Worm (Caenorhabditis elegans) whole organism, late embryonic: ENCODE results near the gene srxa-19.

Experiments used
- F13H6.1 ChIP-seq: sonication (generic microtip); optimal IDR thresholded peaks from 2 replicates; lab custom pipeline; 2016; ENCODE audit warnings: missing genetic modification characterization, missing compliant biosample characterization
- T23F11.4 ChIP-seq: fragments of 200-800 bp; sonication (Bioruptor generic); optimal IDR thresholded peaks from 2 replicates; lab custom pipeline; 2018; ENCODE audit warnings: mild to moderate bottlenecking, missing genetic modification characterization, missing compliant biosample characterization
- ahr-1 ChIP-seq: sonication (generic microtip); optimal IDR thresholded peaks from 2 replicates; lab custom pipeline; 2016; ENCODE audit warnings: missing genetic modification characterization, missing compliant biosample characterization
- ceh-18 ChIP-seq: sonication (generic microtip); optimal IDR thresholded peaks from 2 replicates; lab custom pipeline; 2016; ENCODE audit warnings: missing genetic modification characterization, missing compliant biosample characterization
- ceh-2 ChIP-seq: sonication (generic microtip); optimal IDR thresholded peaks from 2 replicates; lab custom pipeline; 2016; ENCODE audit warnings: missing genotype, missing genetic modification characterization, missing compliant biosample characterization
- ceh-24 ChIP-seq: sonication (generic microtip); optimal IDR thresholded peaks from 2 replicates; lab custom pipeline; 2016; ENCODE audit warnings: mild to moderate bottlenecking, missing genetic modification characterization, missing compliant biosample characterization
- ceh-34 ChIP-seq: sonication (generic microtip); optimal IDR thresholded peaks from 2 replicates; lab custom pipeline; 2016; ENCODE audit warnings: mild to moderate bottlenecking, missing genetic modification characterization, missing compliant biosample characterization
- ceh-45 ChIP-seq: fragments of 200-800 bp; sonication (Bioruptor generic); IDR thresholded peaks from 2 replicates; pipeline ENCODE4 v1.3.6; 2022; ENCODE audit warnings: missing genetic modification reagents, missing genetic modification characterization, missing compliant biosample characterization
- ceh-48 ChIP-seq: sonication (generic microtip); optimal IDR thresholded peaks from 2 replicates; lab custom pipeline; 2016; ENCODE audit warnings: missing genetic modification characterization, inconsistent platforms, missing compliant biosample characterization
- ceh-6 ChIP-seq: fragments of 200-800 bp; sonication (Bioruptor generic); optimal IDR thresholded peaks from 2 replicates; lab custom pipeline; 2018; ENCODE audit warnings: mild to moderate bottlenecking, missing genetic modification characterization, missing compliant biosample characterization
- che-1 ChIP-seq: sonication (generic microtip); optimal IDR thresholded peaks from 2 replicates; lab custom pipeline; 2016; ENCODE audit warnings: mild to moderate bottlenecking, missing genetic modification characterization, missing compliant biosample characterization
- elt-2 ChIP-seq: sonication (generic microtip); optimal IDR thresholded peaks from 2 replicates; lab custom pipeline; 2016; ENCODE audit warnings: missing genetic modification reagents, missing genetic modification characterization, missing compliant biosample characterization
- ets-4 ChIP-seq: sonication (generic microtip); optimal IDR thresholded peaks from 2 replicates; lab custom pipeline; 2016; ENCODE audit warnings: missing genetic modification characterization, missing compliant biosample characterization
- eyg-1 ChIP-seq: sonication (generic microtip); optimal IDR thresholded peaks from 2 replicates; lab custom pipeline; 2016; ENCODE audit warnings: missing genotype, missing genetic modification characterization, missing compliant biosample characterization
- fax-1 ChIP-seq: sonication (generic microtip); optimal IDR thresholded peaks from 2 replicates; lab custom pipeline; 2016; ENCODE audit warnings: missing genotype, missing genetic modification characterization, missing compliant biosample characterization
- fkh-10 ChIP-seq: fragments of 150-350 bp; optimal IDR thresholded peaks from 2 replicates; lab custom pipeline; 2014; ENCODE audit warnings: missing biosample characterization, missing genetic modification reagents, missing genetic modification characterization
- fkh-6 ChIP-seq: sonication (generic microtip); optimal IDR thresholded peaks from 2 replicates; lab custom pipeline; 2016; ENCODE audit warnings: missing genetic modification characterization, missing compliant biosample characterization
- hlh-6 ChIP-seq: sonication (generic microtip); optimal IDR thresholded peaks from 2 replicates; lab custom pipeline; 2016; ENCODE audit warnings: missing genotype, missing genetic modification characterization, missing compliant biosample characterization
- hlh-8 ChIP-seq: sonication (generic microtip); optimal IDR thresholded peaks from 2 replicates; lab custom pipeline; 2016; ENCODE audit warnings: missing genotype, missing genetic modification characterization, missing compliant biosample characterization
- lin-11 ChIP-seq: fragments of 200-800 bp; sonication (Bioruptor generic); optimal IDR thresholded peaks from 2 replicates; lab custom pipeline; 2018; ENCODE audit warnings: mild to moderate bottlenecking, missing genetic modification characterization, missing compliant biosample characterization
- madf-2 ChIP-seq: sonication (generic microtip); optimal IDR thresholded peaks from 2 replicates; lab custom pipeline; 2017; ENCODE audit warnings: missing genetic modification characterization, missing compliant biosample characterization
- mec-3 ChIP-seq: sonication (generic microtip); optimal IDR thresholded peaks from 2 replicates; lab custom pipeline; 2016; ENCODE audit warnings: borderline replicate concordance, missing genetic modification characterization, missing compliant biosample characterization
- nhr-232 ChIP-seq: sonication (generic microtip); optimal IDR thresholded peaks from 2 replicates; lab custom pipeline; 2016; ENCODE audit warnings: missing genetic modification characterization, missing compliant biosample characterization
- pat-9 ChIP-seq: fragments of 200-800 bp; sonication (Bioruptor generic); optimal IDR thresholded peaks from 2 replicates; lab custom pipeline; 2018; ENCODE audit warnings: mild to moderate bottlenecking, missing genetic modification characterization, moderate library complexity, missing compliant biosample characterization
- ref-2 ChIP-seq: sonication (generic microtip); optimal IDR thresholded peaks from 2 replicates; lab custom pipeline; 2016; ENCODE audit warnings: missing genetic modification characterization, missing compliant biosample characterization
- sdc-2 ChIP-seq: sonication (generic microtip); optimal IDR thresholded peaks from 2 replicates; lab custom pipeline; 2016; ENCODE audit warnings: missing genotype, missing genetic modification characterization, missing compliant biosample characterization
- sox-2 ChIP-seq: fragments of 200-800 bp; sonication (Bioruptor generic); IDR thresholded peaks from 2 replicates; pipeline ENCODE4 v1.3.6; 2022; ENCODE audit warnings: missing genetic modification reagents, missing genetic modification characterization, missing compliant biosample characterization
- sox-4 ChIP-seq: sonication (generic microtip); optimal IDR thresholded peaks from 2 replicates; lab custom pipeline; 2017; ENCODE audit warnings: mild to moderate bottlenecking, missing genetic modification characterization, inconsistent platforms, missing compliant biosample characterization
- syd-9 ChIP-seq: sonication (generic microtip); optimal IDR thresholded peaks from 2 replicates; lab custom pipeline; 2016; ENCODE audit warnings: mild to moderate bottlenecking, missing genetic modification characterization, moderate library complexity, missing compliant biosample characterization
- tbx-7 ChIP-seq: sonication (generic microtip); optimal IDR thresholded peaks from 2 replicates; lab custom pipeline; 2016; ENCODE audit warnings: missing genotype, missing genetic modification characterization, missing compliant biosample characterization
- unc-3 ChIP-seq, 2 experiments: fragments of 200-800 bp in 1 of 2; sonication (Bioruptor generic) in 1 of 2; sonication (generic microtip) in 1 of 2; conservative IDR thresholded peaks in 1 of 2; optimal IDR thresholded peaks in 1 of 2; 2 replicates each; pipeline versions ENCODE4 v1.3.6 to Lab custom; 2016 to 2022; ENCODE audit warnings: missing compliant biosample characterization in 2 of 2, missing genetic modification characterization in 2 of 2, missing genetic modification reagents in 1 of 2
- unc-42 ChIP-seq: sonication (generic microtip); optimal IDR thresholded peaks from 2 replicates; lab custom pipeline; 2016; ENCODE audit warnings: missing genotype, missing genetic modification characterization, missing compliant biosample characterization
- unc-55 ChIP-seq: sonication (generic microtip); optimal IDR thresholded peaks from 2 replicates; lab custom pipeline; 2017; ENCODE audit warnings: missing biosample characterization, missing genetic modification reagents, missing genetic modification characterization
- unc-86 ChIP-seq: sonication (generic microtip); optimal IDR thresholded peaks from 2 replicates; lab custom pipeline; 2016; ENCODE audit warnings: missing genetic modification characterization, missing compliant biosample characterization

The srxa-19 gene

ce11 chrV:10122670-10123069 is at the start of gene srxa-19:
srxa-19 (minus strand) TSS chrV:10122770.
- TF ChIP-seq fkh-10 (no peak), unc-42 (no peak), hlh-6 (tag; lab: Kevin White, UChicago) (no peak), fkh-6 (tag; lab: Kevin White, UChicago) (no peak), madf-2 (tag; lab: Kevin White, UChicago) (no peak), syd-9 (no peak), ets-4 (tag; lab: Kevin White, UChicago) (no peak), fax-1 (no peak), T23F11.4 (GFP tag; lab: Kevin White, UChicago) (no peak), ceh-34 (tag; lab: Kevin White, UChicago) (no peak), unc-3 (GFP tag; conservative IDR thresholded peaks at IDR 0.05; lab: Robert Waterston, UW) (no peak), unc-3 (tag; optimal IDR thresholded peaks at IDR 0.05; lab: Kevin White, UChicago) (no peak), sox-2 (GFP tag; lab: Robert Waterston, UW) (no peak), sdc-2 (tag; lab: Kevin White, UChicago) (no peak), ref-2 (no peak), pat-9 (tag; lab: Kevin White, UChicago) (no peak)
- TF ChIP-seq, all 69 proteins: peak for 0

ce11 chrV:10168870-10169269 is 46.3 kb upstream of the srxa-19 start:
- no peak for TF ChIP-seq unc-42
- no peak for TF ChIP-seq lin-11
- no peak for TF ChIP-seq ceh-45
- TF ChIP-seq fkh-6 (tag; lab: Kevin White, UChicago), result no peak
- no peak for TF ChIP-seq unc-3 (GFP tag; conservative IDR thresholded peaks at IDR 0.05; lab: Robert Waterston, UW)
- TF ChIP-seq unc-3 (tag; optimal IDR thresholded peaks at IDR 0.05; lab: Kevin White, UChicago), result no peak
- TF ChIP-seq nhr-232 (tag; lab: Kevin White, UChicago), result no peak
- no peak for TF ChIP-seq ceh-18 (tag; lab: Kevin White, UChicago)

ce11 chrV:10166368-10166767 is 43.8 kb upstream of the srxa-19 start, which contains the start of gene C51E3.6:
C51E3.6 (minus strand) TSS chrV:10166468.
- TF ChIP-seq ahr-1 (tag; lab: Kevin White, UChicago) (no peak), sox-2 (GFP tag; lab: Robert Waterston, UW) (no peak), lin-11 (no peak), nhr-232 (tag; lab: Kevin White, UChicago) (no peak), eyg-1 (tag; lab: Kevin White, UChicago) (no peak), F13H6.1 (tag; lab: Kevin White, UChicago) (no peak)
- TF ChIP-seq, all 69 proteins: peak for 0

- TF ChIP-seq mec-3 (tag; lab: Kevin White, UChicago) (no peak), elt-2 (tag; lab: Kevin White, UChicago) (peak; percentile 29)
- TF ChIP-seq, all 69 proteins: peak for 1
Observed at ce11 chrV:10160954-10161353, 38.4 kb upstream of the srxa-19 start, which contains the start of gene C51E3.10. C51E3.10 (minus strand) TSS chrV:10161134.

ce11 chrV:10159972-10160371 is 37.4 kb upstream of the srxa-19 start:
- no peak for TF ChIP-seq ceh-48
- TF ChIP-seq ceh-6 (GFP tag; lab: Kevin White, UChicago), result no peak
- TF ChIP-seq hlh-8 (tag; lab: Kevin White, UChicago), result no peak
- TF ChIP-seq sox-4, result no peak
- TF ChIP-seq ref-2, result no peak
- no peak for TF ChIP-seq tbx-7
- TF ChIP-seq fkh-6 (tag; lab: Kevin White, UChicago), result no peak
- no peak for TF ChIP-seq unc-42
- no peak for TF ChIP-seq fkh-10
- TF ChIP-seq F13H6.1 (tag; lab: Kevin White, UChicago), result no peak
- no peak for TF ChIP-seq ceh-24
- TF ChIP-seq mec-3 (tag; lab: Kevin White, UChicago), result no peak
- no peak for TF ChIP-seq ceh-2
- TF ChIP-seq che-1, result no peak
- TF ChIP-seq unc-86 (tag; lab: Kevin White, UChicago), result no peak
- no peak for TF ChIP-seq unc-55
